Worm (Caenorhabditis elegans): Measurements from ENCODE around the gene F59A1.12.

The F59A1.12 gene

DNA sequence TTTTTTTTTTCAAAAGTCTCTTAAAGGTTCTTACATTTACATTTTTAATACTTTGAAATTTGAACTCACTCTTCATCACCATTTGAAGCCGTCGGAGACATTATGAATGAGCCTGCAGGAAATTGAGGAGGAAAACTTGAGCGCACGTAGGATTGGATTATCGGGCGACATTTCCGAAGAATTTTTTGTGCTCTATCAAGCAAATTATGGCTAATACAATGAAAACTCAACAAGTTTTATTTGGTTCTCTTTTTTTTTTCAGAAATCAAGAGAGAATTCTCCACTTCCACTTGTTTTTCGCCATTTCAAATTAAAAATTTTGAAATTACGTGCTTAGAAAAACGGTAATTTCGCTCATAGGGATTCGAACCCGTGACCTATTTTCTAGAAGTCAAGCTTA, at the start of gene F59A1.12:
Gene F59A1.12, minus strand, starts transcription at position 101 of the 400 bp plus-strand sequence.
- TF ChIP-seq klf-2 (GFP tag; conservative IDR thresholded peaks at IDR 0.05) (no peak), tab-1 (GFP tag; IDR thresholded peaks at IDR 0.05) (no peak), med-1 (GFP tag; optimal IDR thresholded peaks at IDR 0.05; ENCODE audit: insufficient read depth) (no peak), T22C8.4 (GFP tag; IDR thresholded peaks at IDR 0.05) (no peak), cog-1 (tag; optimal IDR thresholded peaks at IDR 0.05) (no peak), flt-1 (GFP tag; IDR thresholded peaks at IDR 0.05) (no peak), ztf-23 (GFP tag; IDR thresholded peaks at IDR 0.05) (no peak), ref-1 (GFP tag; conservative IDR thresholded peaks at IDR 0.05) (no peak), ztf-29 (GFP tag; IDR thresholded peaks at IDR 0.05) (no peak)

- TF ChIP-seq flt-1 (GFP tag; IDR thresholded peaks at IDR 0.05) (no peak), tab-1 (GFP tag; IDR thresholded peaks at IDR 0.05) (no peak), ref-1 (GFP tag; conservative IDR thresholded peaks at IDR 0.05) (no peak), ztf-23 (GFP tag; IDR thresholded peaks at IDR 0.05) (no peak), ztf-29 (GFP tag; IDR thresholded peaks at IDR 0.05) (no peak), T22C8.4 (GFP tag; IDR thresholded peaks at IDR 0.05) (no peak), cog-1 (tag; optimal IDR thresholded peaks at IDR 0.05) (no peak), med-1 (GFP tag; optimal IDR thresholded peaks at IDR 0.05; ENCODE audit: insufficient read depth) (no peak), klf-2 (GFP tag; conservative IDR thresholded peaks at IDR 0.05) (no peak)
These were observed 46.8 kb upstream of the F59A1.12 start, which contains the start of gene twk-33 for ce11 chrV:17714330-17714729. TSS of gene twk-33 (minus strand) at chrV:17714377.

ce11 chrV:17712349-17712748, 44.8 kb upstream of the F59A1.12 start:
- no peak for TF ChIP-seq ztf-29 (GFP tag; IDR thresholded peaks at IDR 0.05)
- TF ChIP-seq ref-1 (GFP tag; conservative IDR thresholded peaks at IDR 0.05) = no peak
- TF ChIP-seq ztf-23 (GFP tag; IDR thresholded peaks at IDR 0.05) = no peak

DNA sequence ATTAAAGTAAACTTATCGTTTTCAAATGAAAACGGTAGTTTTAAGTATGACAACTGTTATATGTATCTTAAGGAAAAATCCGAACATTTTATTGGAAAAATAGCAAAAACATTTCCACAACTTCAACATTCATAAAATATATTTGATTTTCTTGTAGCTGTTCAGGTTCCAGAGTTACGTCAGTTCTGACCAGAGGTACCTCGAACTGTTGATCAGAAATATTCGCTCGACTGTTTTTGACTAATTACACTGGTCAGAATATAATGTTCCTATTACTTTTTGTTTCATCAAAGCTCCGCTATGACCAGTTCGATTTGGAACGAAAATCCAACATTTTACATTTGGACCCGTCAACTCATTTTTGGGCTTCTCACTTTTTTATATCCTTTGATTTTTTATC, 39.4 kb upstream of the F59A1.12 start, which contains the start of gene srh-31:
Gene srh-31, plus strand, starts transcription at position 301 of the 400 bp plus-strand sequence.
- no peak for TF ChIP-seq ztf-23 (GFP tag; IDR thresholded peaks at IDR 0.05)
- no peak for TF ChIP-seq ref-1 (GFP tag; conservative IDR thresholded peaks at IDR 0.05)
- no peak for TF ChIP-seq T22C8.4 (GFP tag; IDR thresholded peaks at IDR 0.05)
- TF ChIP-seq klf-2 (GFP tag; conservative IDR thresholded peaks at IDR 0.05) = no peak
- no peak for TF ChIP-seq cog-1 (tag; optimal IDR thresholded peaks at IDR 0.05)
- TF ChIP-seq flt-1 (GFP tag; IDR thresholded peaks at IDR 0.05) = no peak
- TF ChIP-seq ztf-29 (GFP tag; IDR thresholded peaks at IDR 0.05) = no peak
- no peak for TF ChIP-seq tab-1 (GFP tag; IDR thresholded peaks at IDR 0.05)
- TF ChIP-seq med-1 (GFP tag; optimal IDR thresholded peaks at IDR 0.05; ENCODE audit: insufficient read depth) = no peak

- TF ChIP-seq ref-1 (GFP tag; conservative IDR thresholded peaks at IDR 0.05) (no peak), cog-1 (tag; optimal IDR thresholded peaks at IDR 0.05) (no peak), med-1 (GFP tag; optimal IDR thresholded peaks at IDR 0.05; ENCODE audit: insufficient read depth) (no peak), ztf-29 (GFP tag; IDR thresholded peaks at IDR 0.05) (no peak), klf-2 (GFP tag; conservative IDR thresholded peaks at IDR 0.05) (no peak), tab-1 (GFP tag; IDR thresholded peaks at IDR 0.05) (no peak), T22C8.4 (GFP tag; IDR thresholded peaks at IDR 0.05) (no peak), ztf-23 (GFP tag; IDR thresholded peaks at IDR 0.05) (no peak), flt-1 (GFP tag; IDR thresholded peaks at IDR 0.05) (no peak)
These were observed 38.7 kb upstream of the F59A1.12 start for ce11 chrV:17706217-17706806.

DNA sequence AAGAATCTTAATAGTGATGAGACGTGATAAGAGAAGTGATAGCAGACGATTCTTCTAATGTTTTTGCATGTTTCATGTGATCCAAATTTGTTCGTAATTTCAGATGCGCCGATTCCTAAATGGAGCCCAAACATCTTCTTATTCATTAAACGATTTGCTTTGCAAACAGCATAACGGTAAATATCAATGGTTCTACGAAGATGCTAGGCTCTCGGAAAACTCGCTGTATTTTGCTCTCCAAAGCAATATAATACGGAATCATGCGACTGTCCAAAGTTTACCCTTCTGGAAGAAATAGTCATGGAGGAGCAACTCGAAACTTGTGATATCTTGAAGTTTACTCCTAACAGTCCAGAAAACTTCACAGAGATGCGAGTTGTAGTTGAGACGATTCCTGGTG, 38.2 kb upstream of the F59A1.12 start, which contains the start of gene W06D12.6:
Gene W06D12.6, plus strand, starts transcription at position 301 of the 400 bp plus-strand sequence.
- TF ChIP-seq cog-1 (tag; optimal IDR thresholded peaks at IDR 0.05) (no peak), T22C8.4 (GFP tag; IDR thresholded peaks at IDR 0.05) (no peak)

DNA sequence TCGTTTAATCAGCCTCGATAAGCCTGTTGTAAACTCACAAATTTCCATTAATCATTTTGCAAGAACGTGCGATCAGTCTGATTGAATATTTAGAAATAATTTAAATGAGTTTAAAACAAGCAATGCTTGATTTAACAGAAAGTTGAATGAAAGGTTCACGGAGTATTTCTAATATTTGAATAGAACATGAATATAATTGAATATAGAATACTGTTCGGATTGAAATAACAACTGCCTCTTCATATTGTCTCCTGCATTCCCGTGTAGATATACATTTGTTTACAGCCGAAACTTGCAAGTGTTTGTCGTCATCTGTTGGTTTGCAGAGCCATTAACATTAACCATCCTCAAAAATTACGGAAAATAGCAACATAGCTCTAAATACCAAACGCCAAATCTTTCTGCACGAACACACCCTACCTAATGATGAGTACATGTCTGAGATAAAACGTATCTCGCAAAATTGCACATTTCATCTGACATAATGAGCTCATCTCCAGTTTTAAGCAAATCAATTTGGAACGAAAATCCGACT, 33.2 kb upstream of the F59A1.12 start, which contains the start of the genes Y26G10.5 and srh-32:
Gene Y26G10.5, minus strand, starts transcription at position 101 of the 535 bp plus-strand sequence.
Gene srh-32, plus strand, starts transcription at position 485 of the 535 bp plus-strand sequence.
- TF ChIP-seq T22C8.4 (GFP tag; IDR thresholded peaks at IDR 0.05) = no peak
- TF ChIP-seq ref-1 (GFP tag; conservative IDR thresholded peaks at IDR 0.05) = no peak
- TF ChIP-seq med-1 (GFP tag; optimal IDR thresholded peaks at IDR 0.05; ENCODE audit: insufficient read depth) = no peak
- no peak for TF ChIP-seq ztf-29 (GFP tag; IDR thresholded peaks at IDR 0.05)
- no peak for TF ChIP-seq klf-2 (GFP tag; conservative IDR thresholded peaks at IDR 0.05)
- TF ChIP-seq cog-1 (tag; optimal IDR thresholded peaks at IDR 0.05) = no peak
- no peak for TF ChIP-seq flt-1 (GFP tag; IDR thresholded peaks at IDR 0.05)
- TF ChIP-seq tab-1 (GFP tag; IDR thresholded peaks at IDR 0.05) = no peak
- no peak for TF ChIP-seq ztf-23 (GFP tag; IDR thresholded peaks at IDR 0.05)

- no peak for TF ChIP-seq ztf-23 (GFP tag; IDR thresholded peaks at IDR 0.05)
- TF ChIP-seq klf-2 (GFP tag; conservative IDR thresholded peaks at IDR 0.05) = no peak
- TF ChIP-seq ztf-29 (GFP tag; IDR thresholded peaks at IDR 0.05) = no peak
- no peak for TF ChIP-seq ref-1 (GFP tag; conservative IDR thresholded peaks at IDR 0.05)
- no peak for TF ChIP-seq T22C8.4 (GFP tag; IDR thresholded peaks at IDR 0.05)
- no peak for TF ChIP-seq cog-1 (tag; optimal IDR thresholded peaks at IDR 0.05)
- no peak for TF ChIP-seq tab-1 (GFP tag; IDR thresholded peaks at IDR 0.05)
- TF ChIP-seq flt-1 (GFP tag; IDR thresholded peaks at IDR 0.05) = no peak
- no peak for TF ChIP-seq med-1 (GFP tag; optimal IDR thresholded peaks at IDR 0.05; ENCODE audit: insufficient read depth)
These were observed 32.1 kb upstream of the F59A1.12 start, which contains the start of gene Y26G10.6 for ce11 chrV:17699659-17700058. TSS of gene Y26G10.6 (plus strand) at chrV:17699959.

DNA sequence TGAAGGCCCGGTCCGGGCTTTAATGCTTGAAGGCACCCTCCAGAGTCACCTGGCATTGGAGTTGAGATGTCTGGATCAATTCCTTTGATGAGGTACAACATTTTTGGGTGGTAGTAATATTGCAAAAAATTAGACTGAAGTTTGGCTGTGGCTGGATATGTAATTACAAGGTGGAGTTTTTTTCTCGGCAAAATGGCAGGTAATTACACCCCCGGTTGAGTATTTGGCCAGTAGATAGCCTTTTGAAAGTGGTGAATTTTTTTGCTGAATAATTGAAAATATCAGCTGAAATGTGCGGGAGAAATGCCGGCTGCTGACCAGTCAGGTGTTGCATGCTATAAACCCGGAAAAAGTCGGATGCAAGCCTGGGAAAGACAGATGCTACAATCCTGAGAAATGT, 31.5 kb upstream of the F59A1.12 start, which contains the start of gene Y26G10.4:
Gene Y26G10.4, minus strand, starts transcription at position 101 of the 400 bp plus-strand sequence.
- no peak for TF ChIP-seq tab-1 (GFP tag; IDR thresholded peaks at IDR 0.05)
- no peak for TF ChIP-seq ztf-23 (GFP tag; IDR thresholded peaks at IDR 0.05)
- TF ChIP-seq T22C8.4 (GFP tag; IDR thresholded peaks at IDR 0.05) = no peak

DNA sequence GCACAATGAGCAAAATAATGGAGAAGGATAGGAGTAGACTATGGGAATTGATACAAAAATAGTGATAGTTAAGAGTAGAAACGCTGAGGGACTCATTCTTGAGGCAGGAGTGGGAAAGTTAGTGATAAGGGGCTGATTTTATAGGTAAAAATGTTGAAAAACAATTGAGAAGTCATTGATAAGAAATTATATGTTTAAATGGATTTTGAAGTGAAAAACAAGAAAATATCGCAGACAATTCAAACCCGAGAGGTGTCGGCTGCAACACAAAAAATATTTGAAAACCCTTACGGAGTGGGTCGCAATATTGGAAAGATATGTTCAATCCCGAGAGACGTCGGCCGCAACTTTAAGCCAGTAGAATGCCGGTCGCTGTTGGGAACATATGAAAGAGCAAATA, 29.2 kb upstream of the F59A1.12 start, which contains the start of gene spp-29:
Gene spp-29, minus strand, starts transcription at position 101 of the 400 bp plus-strand sequence.
- no peak for TF ChIP-seq ztf-23 (GFP tag; IDR thresholded peaks at IDR 0.05)
- no peak for TF ChIP-seq klf-2 (GFP tag; conservative IDR thresholded peaks at IDR 0.05)
- TF ChIP-seq flt-1 (GFP tag; IDR thresholded peaks at IDR 0.05) = no peak
- TF ChIP-seq cog-1 (tag; optimal IDR thresholded peaks at IDR 0.05) = no peak
- TF ChIP-seq tab-1 (GFP tag; IDR thresholded peaks at IDR 0.05) = no peak
- no peak for TF ChIP-seq ztf-29 (GFP tag; IDR thresholded peaks at IDR 0.05)
- no peak for TF ChIP-seq T22C8.4 (GFP tag; IDR thresholded peaks at IDR 0.05)
- no peak for TF ChIP-seq ref-1 (GFP tag; conservative IDR thresholded peaks at IDR 0.05)
- TF ChIP-seq med-1 (GFP tag; optimal IDR thresholded peaks at IDR 0.05; ENCODE audit: insufficient read depth) = no peak
